Worm (Caenorhabditis elegans) whole organism, midembryonic: ENCODE data around the gene nhr-7.

Experiments used
- T22C8.4 ChIP-seq: fragments of 200-800 bp; sonication (Bioruptor generic); IDR thresholded peaks from 2 replicates; pipeline ENCODE4 v1.3.6; 2022; ENCODE audit warnings: missing genetic modification characterization, missing compliant biosample characterization
- cog-1 ChIP-seq: sonication (generic microtip); optimal IDR thresholded peaks from 2 replicates; lab custom pipeline; 2016; ENCODE audit warnings: missing genetic modification characterization, missing compliant biosample characterization
- flt-1 ChIP-seq: fragments of 200-800 bp; sonication (Bioruptor generic); IDR thresholded peaks from 2 replicates; pipeline ENCODE4 v1.3.6; 2022; ENCODE audit warnings: missing genetic modification characterization, missing compliant biosample characterization
- med-1 ChIP-seq: sonication (generic microtip); optimal IDR thresholded peaks from 2 replicates; lab custom pipeline; 2017; ENCODE audit warnings: missing genetic modification characterization, mild to moderate bottlenecking, missing compliant biosample characterization, antibody characterized with exemption, missing genetic modification reagents; ENCODE audit not compliant: insufficient read depth
- tab-1 ChIP-seq: fragments of 200-800 bp; sonication (Bioruptor generic); IDR thresholded peaks from 2 replicates; pipeline ENCODE4 v1.3.6; 2022; ENCODE audit warnings: missing genetic modification characterization, missing compliant biosample characterization
- ztf-23 ChIP-seq: fragments of 200-800 bp; sonication (Bioruptor generic); IDR thresholded peaks from 2 replicates; pipeline ENCODE4 v1.3.6; 2022; ENCODE audit warnings: missing genetic modification reagents, missing genetic modification characterization, missing compliant biosample characterization

DNA sequence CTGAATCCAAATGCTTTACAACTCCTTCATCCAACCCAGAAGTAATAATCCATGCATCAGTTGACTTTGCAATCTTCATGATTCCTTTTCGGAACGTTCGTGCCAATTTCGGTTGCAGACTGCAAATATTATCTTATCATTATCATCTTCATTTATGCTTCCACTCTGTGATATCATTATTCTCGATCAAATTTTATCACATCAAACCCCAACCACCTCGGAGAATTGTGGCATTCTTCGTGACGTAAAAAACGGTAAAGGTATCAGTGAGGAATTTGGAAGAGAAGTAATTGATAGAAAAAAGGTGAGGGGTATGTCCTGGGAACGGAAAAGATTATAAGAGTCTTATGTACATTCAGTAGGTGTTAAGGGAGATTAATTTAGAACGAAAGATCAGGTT, 13.7 kb downstream of the nhr-7 start:
- TF ChIP-seq ztf-23: no peak
- no peak for TF ChIP-seq flt-1
- TF ChIP-seq tab-1 (GFP tag; lab: Robert Waterston, UW): no peak
- no peak for TF ChIP-seq T22C8.4
- TF ChIP-seq cog-1: no peak
- TF ChIP-seq med-1 (GFP tag; lab: Kevin White, UChicago): no peak
